Worm (Caenorhabditis elegans): Measurements from ENCODE around the gene F11E6.11.

DNA sequence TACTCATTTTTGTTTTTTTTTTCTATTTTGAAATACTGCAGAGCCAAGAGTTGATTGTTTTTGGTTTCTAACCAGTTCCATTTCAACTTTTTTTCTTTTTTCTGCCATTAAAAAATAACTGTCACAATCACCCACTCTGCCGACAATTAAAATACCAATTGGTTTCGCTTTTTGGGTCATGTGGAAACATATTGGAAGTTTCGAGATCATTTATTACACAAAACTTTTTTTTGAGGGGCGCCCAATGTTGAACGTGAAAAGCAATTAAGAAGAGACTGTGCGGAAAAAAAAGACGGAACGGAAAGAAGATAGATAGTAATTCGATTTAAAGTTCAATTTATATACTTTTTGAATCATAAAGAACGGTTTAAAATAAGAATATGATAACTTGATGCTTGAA lies 31.4 kb downstream of the F11E6.11 start:
- no peak for TF ChIP-seq mdl-1 (tag; optimal IDR thresholded peaks at IDR 0.05)
- TF ChIP-seq php-3 (GFP tag; IDR thresholded peaks at IDR 0.05), result no peak
- TF ChIP-seq set-16 (GFP tag; IDR thresholded peaks at IDR 0.05), result no peak
- TF ChIP-seq nhr-76 (tag; optimal IDR thresholded peaks at IDR 0.05), result no peak
- TF ChIP-seq ama-1 (optimal IDR thresholded peaks at IDR 0.05), result no peak
- no peak for TF ChIP-seq ces-1 (GFP tag; optimal IDR thresholded peaks at IDR 0.05)

All from whole organism, L4 larva.